Fruit fly (Drosophila melanogaster) whole organism, pupa: ENCODE data around the gene Appl.

ENCODE experiments used
- CG10348 ChIP-seq: fragments of 200-800 bp; sonication (Bioruptor generic); IDR thresholded peaks from 2 replicates; pipeline ENCODE4 v1.3.6; 2022; ENCODE audit warnings: missing biosample characterization, missing genetic modification characterization
- CG12605 ChIP-seq: fragments of 200-800 bp; sonication (Bioruptor generic); IDR thresholded peaks from 2 replicates; pipeline ENCODE4 v1.3.6; 2022; ENCODE audit warnings: missing biosample characterization, missing genetic modification characterization
- CG13204 ChIP-seq: fragments of 200-800 bp; sonication (Bioruptor generic); optimal IDR thresholded peaks from 2 replicates; lab custom pipeline; 2018; ENCODE audit warnings: missing biosample characterization, mild to moderate bottlenecking, missing genetic modification characterization, moderate library complexity
- CG34367 ChIP-seq: fragments of 200-800 bp; sonication (Bioruptor generic); optimal IDR thresholded peaks from 2 replicates; lab custom pipeline; 2018; ENCODE audit warnings: missing biosample characterization, mild to moderate bottlenecking, missing genetic modification characterization
- CG4496 ChIP-seq: fragments of 200-800 bp; sonication (Bioruptor generic); IDR thresholded peaks from 3 replicates; pipeline ENCODE4 v1.3.6; 2022; ENCODE audit warnings: missing biosample characterization, missing genetic modification characterization
- CG8159 ChIP-seq: fragments of 200-800 bp; sonication (Bioruptor generic); optimal IDR thresholded peaks from 3 replicates; lab custom pipeline; 2018; ENCODE audit warnings: missing biosample characterization, mild to moderate bottlenecking, missing genetic modification characterization, moderate library complexity
- CG9948 ChIP-seq: fragments of 200-800 bp; sonication (Bioruptor generic); optimal IDR thresholded peaks from 2 replicates; lab custom pipeline; 2018; ENCODE audit warnings: missing biosample characterization, mild to moderate bottlenecking, missing genetic modification characterization, moderate library complexity
- D1 ChIP-seq: fragments of 200-800 bp; sonication (Bioruptor generic); optimal IDR thresholded peaks from 2 replicates; lab custom pipeline; 2018; ENCODE audit warnings: missing biosample characterization, mild to moderate bottlenecking, missing genetic modification characterization, moderate library complexity
- Ets98B ChIP-seq: fragments of 200-800 bp; sonication (Bioruptor generic); IDR thresholded peaks from 2 replicates; pipeline ENCODE4 v1.3.6; 2022; ENCODE audit warnings: missing biosample characterization, missing genetic modification characterization
- fd96Ca ChIP-seq: fragments of 200-800 bp; sonication (Bioruptor generic); IDR thresholded peaks from 3 replicates; pipeline ENCODE4 v1.3.6; 2022; ENCODE audit warnings: missing biosample characterization, missing genetic modification characterization
- gl ChIP-seq: fragments of 200-800 bp; sonication (Bioruptor generic); optimal IDR thresholded peaks from 2 replicates; lab custom pipeline; 2018; ENCODE audit warnings: missing biosample characterization, mild to moderate bottlenecking, missing genetic modification characterization
- rn ChIP-seq: fragments of 200-800 bp; sonication (Bioruptor generic); IDR thresholded peaks from 2 replicates; pipeline ENCODE4 v1.3.6; 2022; ENCODE audit warnings: missing biosample characterization, missing genetic modification characterization

DNA sequence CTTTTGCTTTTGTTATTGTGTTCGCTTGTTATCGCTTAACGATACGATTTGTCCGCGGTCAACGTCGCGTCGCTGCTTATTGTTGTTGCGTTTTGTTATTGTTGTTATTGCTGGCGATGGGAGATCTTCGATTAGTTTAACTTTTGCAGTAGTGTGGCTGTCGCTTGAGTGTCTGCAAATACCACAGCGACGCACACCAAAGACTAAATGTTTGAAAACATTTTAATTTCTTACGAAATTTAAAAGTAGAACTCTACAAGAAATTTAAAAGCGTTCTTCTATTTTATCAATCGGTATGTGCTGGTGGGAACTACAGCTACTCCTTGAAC, 89.8 kb downstream of the Appl start, which contains the start of gene spdi:
- TF ChIP-seq CG13204 (GFP tag; lab: Kevin White, UChicago) (no peak), CG12605 (GFP tag; lab: Robert Waterston, UW) (no peak), fd96Ca (no peak), CG34367 (tag; lab: Kevin White, UChicago) (no peak), CG4496 (GFP tag; lab: Robert Waterston, UW) (no peak), D1 (no peak), CG8159 (tag; lab: Kevin White, UChicago) (no peak), CG9948 (no peak), Ets98B (GFP tag; lab: Robert Waterston, UW) (no peak), gl (tag; lab: Kevin White, UChicago) (no peak), CG10348 (GFP tag; lab: Robert Waterston, UW) (no peak), rn (GFP tag; lab: Robert Waterston, UW) (no peak)
